Worm (Caenorhabditis elegans) whole organism, L4 larva: ENCODE results near the gene hmg-11.

Source experiments
- F10B5.3 ChIP-seq: sonication (generic microtip); optimal IDR thresholded peaks from 2 replicates; lab custom pipeline; 2016; ENCODE audit warnings: mild to moderate bottlenecking, missing genetic modification characterization, missing compliant biosample characterization
- F37D6.2 ChIP-seq: sonication (generic microtip); optimal IDR thresholded peaks from 2 replicates; lab custom pipeline; 2016; ENCODE audit warnings: mild to moderate bottlenecking, missing genetic modification characterization, missing compliant biosample characterization
- F49E8.2 ChIP-seq: sonication (generic microtip); optimal IDR thresholded peaks from 2 replicates; lab custom pipeline; 2016; ENCODE audit warnings: missing compliant biosample characterization, mild to moderate bottlenecking, missing genetic modification characterization, borderline replicate concordance
- R02D3.7 ChIP-seq: fragments of 150-350 bp; sonication (generic microtip); optimal IDR thresholded peaks from 3 replicates; lab custom pipeline; 2014; ENCODE audit warnings: missing biosample characterization, missing genetic modification characterization
- T26A8.4 ChIP-seq: fragments of 200-800 bp; sonication (Bioruptor generic); IDR thresholded peaks from 2 replicates; pipeline ENCODE4 v1.3.6; 2022; ENCODE audit warnings: missing genetic modification characterization, missing compliant biosample characterization
- Y105C5A.15 ChIP-seq: fragments of 200-800 bp; sonication (Bioruptor generic); IDR thresholded peaks from 2 replicates; pipeline ENCODE4 v1.3.6; 2022; ENCODE audit warnings: missing genetic modification characterization, missing compliant biosample characterization
- ZK337.2 ChIP-seq: fragments of 200-800 bp; sonication (Bioruptor generic); IDR thresholded peaks from 2 replicates; pipeline ENCODE4 v1.3.6; 2022; ENCODE audit warnings: missing genetic modification reagents, missing genetic modification characterization, missing compliant biosample characterization
- ZK546.5 ChIP-seq, 2 experiments: sonication (generic microtip); optimal IDR thresholded peaks; 2 replicates each; lab custom pipeline; 2017; ENCODE audit warnings: missing biosample characterization in 2 of 2, missing genetic modification characterization in 2 of 2
- attf-4 ChIP-seq: sonication (generic microtip); optimal IDR thresholded peaks from 3 replicates; lab custom pipeline; 2017; ENCODE audit warnings: missing biosample characterization, missing genetic modification characterization
- ceh-28 ChIP-seq: fragments of 150-350 bp; optimal IDR thresholded peaks from 2 replicates; lab custom pipeline; 2014; ENCODE audit warnings: missing biosample characterization, missing genetic modification reagents, missing genetic modification characterization
- ceh-32 ChIP-seq: sonication (generic microtip); optimal IDR thresholded peaks from 2 replicates; lab custom pipeline; 2016; ENCODE audit warnings: mild to moderate bottlenecking, missing genetic modification characterization, missing compliant biosample characterization; ENCODE audit not compliant: poor library complexity
- cey-2 ChIP-seq: sonication (generic microtip); optimal IDR thresholded peaks from 3 replicates; lab custom pipeline; 2017; ENCODE audit warnings: missing genetic modification characterization, mild to moderate bottlenecking, missing compliant biosample characterization, antibody characterized with exemption, borderline replicate concordance; ENCODE audit not compliant: insufficient read depth
- daf-12 ChIP-seq: fragments of 150-350 bp; optimal IDR thresholded peaks from 2 replicates; lab custom pipeline; 2014; ENCODE audit warnings: missing biosample characterization, missing genetic modification reagents, missing genetic modification characterization
- daf-8 ChIP-seq: fragments of 200-800 bp; sonication (Bioruptor generic); IDR thresholded peaks from 2 replicates; pipeline ENCODE4 v1.3.6; 2022; ENCODE audit warnings: missing genetic modification characterization, missing compliant biosample characterization
- egl-27 ChIP-seq: sonication (generic microtip); optimal IDR thresholded peaks from 3 replicates; lab custom pipeline; 2017; ENCODE audit warnings: missing biosample characterization, missing genetic modification reagents, missing genetic modification characterization
- fkh-10 ChIP-seq: fragments of 150-350 bp; optimal IDR thresholded peaks from 2 replicates; lab custom pipeline; 2014; ENCODE audit warnings: missing biosample characterization, missing genetic modification reagents, missing genetic modification characterization
- fos-1 ChIP-seq: fragments of 150-350 bp; optimal IDR thresholded peaks from 2 replicates; lab custom pipeline; 2014; ENCODE audit warnings: missing biosample characterization, missing genetic modification characterization
- hif-1 ChIP-seq, 2 experiments: sonication (generic microtip); optimal IDR thresholded peaks; 2 replicates each; lab custom pipeline; 2016 to 2017; ENCODE audit warnings: missing compliant biosample characterization in 2 of 2, missing genetic modification characterization in 2 of 2, missing genetic modification reagents in 2 of 2, missing genotype in 2 of 2, mild to moderate bottlenecking in 1 of 2
- hlh-11 ChIP-seq: fragments of 200-800 bp; sonication (Bioruptor generic); optimal IDR thresholded peaks from 2 replicates; lab custom pipeline; 2018; ENCODE audit warnings: mild to moderate bottlenecking, missing genetic modification characterization, missing compliant biosample characterization
- hlh-30 ChIP-seq: sonication (generic microtip); optimal IDR thresholded peaks from 2 replicates; lab custom pipeline; 2017; ENCODE audit warnings: antibody characterized with exemption, mild to moderate bottlenecking, missing genetic modification characterization, missing compliant biosample characterization; ENCODE audit not compliant: insufficient read depth
- jun-1 ChIP-seq: fragments of 150-350 bp; optimal IDR thresholded peaks from 2 replicates; lab custom pipeline; 2014; ENCODE audit warnings: missing biosample characterization, missing genetic modification reagents, missing genetic modification characterization
- lim-7 ChIP-seq: fragments of 200-800 bp; sonication (Bioruptor generic); IDR thresholded peaks from 2 replicates; pipeline ENCODE4 v1.3.6; 2022; ENCODE audit warnings: missing genetic modification characterization, missing compliant biosample characterization
- lin-1 ChIP-seq: fragments of 200-800 bp; sonication (Bioruptor generic); IDR thresholded peaks from 2 replicates; pipeline ENCODE4 v1.3.6; 2022; ENCODE audit warnings: missing genetic modification reagents, missing genetic modification characterization, missing compliant biosample characterization
- lin-13 ChIP-seq: fragments of 150-350 bp; optimal IDR thresholded peaks from 2 replicates; lab custom pipeline; 2014; ENCODE audit warnings: missing biosample characterization, missing genetic modification reagents, missing genetic modification characterization
- lin-15B ChIP-seq: fragments of 150-350 bp; sonication (generic microtip); optimal IDR thresholded peaks from 3 replicates; lab custom pipeline; 2014; ENCODE audit warnings: missing biosample characterization, missing genetic modification characterization
- lin-29 ChIP-seq: fragments of 200-800 bp; sonication (Bioruptor generic); IDR thresholded peaks from 2 replicates; pipeline ENCODE4 v1.3.6; 2022; ENCODE audit warnings: missing genetic modification reagents, missing genetic modification characterization, missing compliant biosample characterization
- lin-38 ChIP-seq: fragments of 200-800 bp; sonication (Bioruptor generic); IDR thresholded peaks from 2 replicates; pipeline ENCODE4 v1.3.6; 2022; ENCODE audit warnings: missing genetic modification reagents, missing genetic modification characterization, missing compliant biosample characterization
- madf-9 ChIP-seq: fragments of 200-800 bp; sonication (Bioruptor generic); conservative IDR thresholded peaks from 2 replicates; pipeline ENCODE4 v1.3.6; 2022; ENCODE audit warnings: missing genetic modification reagents, missing genetic modification characterization, missing compliant biosample characterization
- mdl-1 ChIP-seq, 2 experiments: fragments of 150-350 bp in 1 of 2; sonication (generic microtip) in 1 of 2; optimal IDR thresholded peaks; 2 replicates each; lab custom pipeline; 2014 to 2017; ENCODE audit warnings: missing biosample characterization in 2 of 2, missing genetic modification characterization in 2 of 2
- mep-1 ChIP-seq: fragments of 150-350 bp; sonication (generic microtip); optimal IDR thresholded peaks from 3 replicates; lab custom pipeline; 2014; ENCODE audit warnings: missing biosample characterization, missing genetic modification characterization
- nhr-11 ChIP-seq: fragments of 150-350 bp; optimal IDR thresholded peaks from 2 replicates; lab custom pipeline; 2014; ENCODE audit warnings: missing biosample characterization, missing genetic modification characterization
- nhr-28 ChIP-seq: fragments of 150-350 bp; optimal IDR thresholded peaks from 2 replicates; lab custom pipeline; 2014; ENCODE audit warnings: missing biosample characterization, missing genetic modification characterization
- nhr-6 ChIP-seq: fragments of 150-350 bp; optimal IDR thresholded peaks from 2 replicates; lab custom pipeline; 2014; ENCODE audit warnings: missing biosample characterization, missing genetic modification characterization
- nhr-77 ChIP-seq: fragments of 150-350 bp; optimal IDR thresholded peaks from 2 replicates; lab custom pipeline; 2014; ENCODE audit warnings: missing biosample characterization, missing genetic modification characterization
- pqm-1 ChIP-seq: sonication (generic microtip); optimal IDR thresholded peaks from 2 replicates; lab custom pipeline; 2017; ENCODE audit warnings: missing biosample characterization, missing genetic modification characterization
- rbr-2 ChIP-seq: sonication (generic microtip); optimal IDR thresholded peaks from 2 replicates; lab custom pipeline; 2016; ENCODE audit warnings: missing genotype, missing genetic modification characterization, missing compliant biosample characterization
- spr-1 ChIP-seq: sonication (generic microtip); optimal IDR thresholded peaks from 2 replicates; lab custom pipeline; 2016; ENCODE audit warnings: mild to moderate bottlenecking, missing genetic modification characterization, missing compliant biosample characterization
- unc-130 ChIP-seq: sonication (generic microtip); optimal IDR thresholded peaks from 2 replicates; lab custom pipeline; 2016; ENCODE audit warnings: missing genetic modification reagents, missing genetic modification characterization, missing compliant biosample characterization
- unc-39 ChIP-seq: sonication (generic microtip); optimal IDR thresholded peaks from 2 replicates; lab custom pipeline; 2017; ENCODE audit warnings: missing biosample characterization, missing genetic modification characterization
- vab-7 ChIP-seq: fragments of 200-800 bp; sonication (Bioruptor generic); IDR thresholded peaks from 2 replicates; pipeline ENCODE4 v1.3.6; 2022; ENCODE audit warnings: missing genetic modification reagents, missing genetic modification characterization, missing compliant biosample characterization
- zfp-3 ChIP-seq: fragments of 200-800 bp; sonication (Bioruptor generic); conservative IDR thresholded peaks from 2 replicates; pipeline ENCODE4 v1.3.6; 2022; ENCODE audit warnings: missing genetic modification reagents, missing genetic modification characterization, missing compliant biosample characterization
- zip-11 ChIP-seq: fragments of 200-800 bp; sonication (Bioruptor generic); IDR thresholded peaks from 2 replicates; pipeline ENCODE4 v1.3.6; 2022; ENCODE audit warnings: missing genetic modification characterization, missing compliant biosample characterization

Gene hmg-11

DNA sequence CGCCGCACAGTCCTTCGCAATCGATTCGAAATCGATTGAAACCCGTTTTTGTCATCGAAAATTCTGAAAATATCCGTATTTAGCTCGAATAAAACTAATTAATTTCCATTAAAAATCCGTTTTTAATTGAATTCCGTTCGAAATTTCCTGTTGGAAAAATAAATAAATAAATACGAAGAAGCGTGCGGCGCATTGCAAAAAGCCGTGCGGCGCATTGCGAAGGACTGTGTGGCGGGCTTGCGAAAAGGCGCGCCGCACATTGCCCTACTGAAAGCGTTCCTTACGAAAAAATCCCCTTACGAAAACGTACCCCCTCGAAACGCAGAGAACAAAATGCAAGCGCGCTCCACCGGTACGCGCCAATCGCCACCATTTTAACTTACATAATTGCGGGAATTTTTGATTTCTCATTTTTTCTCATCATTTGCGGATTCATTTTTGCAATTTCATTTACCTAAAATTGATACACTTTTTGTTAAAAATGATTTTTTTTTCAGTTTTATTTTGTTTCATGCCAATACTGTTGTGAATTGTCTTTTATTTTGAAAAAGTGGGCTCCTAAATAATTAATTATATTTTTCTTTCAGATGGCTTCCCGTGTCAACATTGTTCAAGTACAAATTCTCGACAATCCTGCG is 28.7 kb downstream of the hmg-11 start, which contains the start of gene unc-85 (continued):
- peak; percentile 44 for TF ChIP-seq hlh-30
- peak; percentile 49 for TF ChIP-seq F37D6.2 (tag; lab: Kevin White, UChicago)
- TF ChIP-seq mdl-1 (tag; optimal IDR thresholded peaks at IDR 0.05; lab: Kevin White, UChicago): peak in 1 of 2 experiments; percentile 16
- TF ChIP-seq spr-1: peak; percentile 70
- TF ChIP-seq F49E8.2 (tag; lab: Kevin White, UChicago): peak; percentile 60
- TF ChIP-seq ceh-28: peak; percentile 2
- TF ChIP-seq lin-13 (GFP tag; lab: Kevin White, UChicago): peak; percentile 24
- peak; percentile 43 for TF ChIP-seq nhr-11
- TF ChIP-seq rbr-2 (tag; lab: Kevin White, UChicago): peak; percentile 78
- TF ChIP-seq lin-29 (GFP tag; lab: Robert Waterston, UW): peak; percentile 65; the same call in 1 of the 2 replicates
- TF ChIP-seq lim-7 (GFP tag; lab: Robert Waterston, UW): peak; percentile 62; the same call in 1 of the 2 replicates
- peak; percentile 67 for TF ChIP-seq lin-15B

DNA sequence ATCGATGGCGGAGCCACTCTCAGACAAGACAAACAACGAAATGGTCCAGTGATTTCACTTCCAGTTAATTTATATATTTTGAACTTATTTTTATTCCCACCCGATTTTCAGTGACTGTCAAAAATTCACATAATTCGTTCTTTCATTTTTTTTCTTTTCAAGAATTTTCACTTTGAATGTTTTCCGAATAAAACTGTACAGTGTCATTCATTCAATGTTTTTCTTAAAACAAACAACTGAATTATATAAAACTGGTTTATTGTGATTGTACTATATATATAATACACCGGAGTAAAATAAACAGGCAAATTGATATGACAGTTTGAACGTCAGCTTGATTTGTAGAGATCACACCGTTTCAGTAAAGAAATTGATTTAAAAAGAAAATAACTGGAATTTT is 30.1 kb downstream of the hmg-11 start:
- TF ChIP-seq F10B5.3 (tag; lab: Kevin White, UChicago): no peak
- no peak for TF ChIP-seq vab-7 (GFP tag; lab: Robert Waterston, UW)
- TF ChIP-seq fkh-10 (GFP tag; lab: Kevin White, UChicago): no peak
- TF ChIP-seq daf-8 (GFP tag; lab: Robert Waterston, UW): no peak
- TF ChIP-seq hif-1 (tag; optimal IDR thresholded peaks at IDR 0.05; lab: Kevin White, UChicago): no peak
- TF ChIP-seq fos-1 (tag; lab: Kevin White, UChicago): no peak
- no peak for TF ChIP-seq R02D3.7 (tag; lab: Kevin White, UChicago)
- TF ChIP-seq mep-1 (tag; lab: Kevin White, UChicago): peak; percentile 7
- TF ChIP-seq Y105C5A.15 (GFP tag; lab: Robert Waterston, UW): no peak
- no peak for TF ChIP-seq T26A8.4 (GFP tag; lab: Robert Waterston, UW)
- no peak for TF ChIP-seq zfp-3 (GFP tag; lab: Robert Waterston, UW)
- TF ChIP-seq F49E8.2 (tag; lab: Kevin White, UChicago): peak; percentile 9
- TF ChIP-seq madf-9: no peak
- no peak for TF ChIP-seq egl-27 (tag; lab: Kevin White, UChicago)
- no peak for TF ChIP-seq unc-39 (tag; lab: Kevin White, UChicago)
- TF ChIP-seq hlh-11 (tag; lab: Kevin White, UChicago): no peak
- no peak for TF ChIP-seq daf-12 (tag; lab: Kevin White, UChicago)
- TF ChIP-seq unc-130: peak; percentile 7
- no peak for TF ChIP-seq cey-2 (tag; lab: Kevin White, UChicago)
- no peak for TF ChIP-seq ceh-32 (tag; lab: Kevin White, UChicago)
- TF ChIP-seq lin-38: peak; percentile 61
- TF ChIP-seq ZK337.2: no peak
- TF ChIP-seq attf-4 (tag; lab: Kevin White, UChicago): no peak
- TF ChIP-seq nhr-6: no peak
- TF ChIP-seq lin-1 (GFP tag; lab: Robert Waterston, UW): no peak
- no peak for TF ChIP-seq nhr-77 (tag; lab: Kevin White, UChicago)
- TF ChIP-seq nhr-28: no peak
- TF ChIP-seq jun-1 (tag; lab: Kevin White, UChicago): no peak
- TF ChIP-seq ZK546.5 (tag; optimal IDR thresholded peaks at IDR 0.05; lab: Kevin White, UChicago): no peak
- no peak for TF ChIP-seq pqm-1 (tag; lab: Kevin White, UChicago)
- TF ChIP-seq zip-11 (GFP tag; lab: Robert Waterston, UW): no peak
